Fruit fly (Drosophila melanogaster): ENCODE data around the gene CG10237.

CG10237 gene

DNA sequence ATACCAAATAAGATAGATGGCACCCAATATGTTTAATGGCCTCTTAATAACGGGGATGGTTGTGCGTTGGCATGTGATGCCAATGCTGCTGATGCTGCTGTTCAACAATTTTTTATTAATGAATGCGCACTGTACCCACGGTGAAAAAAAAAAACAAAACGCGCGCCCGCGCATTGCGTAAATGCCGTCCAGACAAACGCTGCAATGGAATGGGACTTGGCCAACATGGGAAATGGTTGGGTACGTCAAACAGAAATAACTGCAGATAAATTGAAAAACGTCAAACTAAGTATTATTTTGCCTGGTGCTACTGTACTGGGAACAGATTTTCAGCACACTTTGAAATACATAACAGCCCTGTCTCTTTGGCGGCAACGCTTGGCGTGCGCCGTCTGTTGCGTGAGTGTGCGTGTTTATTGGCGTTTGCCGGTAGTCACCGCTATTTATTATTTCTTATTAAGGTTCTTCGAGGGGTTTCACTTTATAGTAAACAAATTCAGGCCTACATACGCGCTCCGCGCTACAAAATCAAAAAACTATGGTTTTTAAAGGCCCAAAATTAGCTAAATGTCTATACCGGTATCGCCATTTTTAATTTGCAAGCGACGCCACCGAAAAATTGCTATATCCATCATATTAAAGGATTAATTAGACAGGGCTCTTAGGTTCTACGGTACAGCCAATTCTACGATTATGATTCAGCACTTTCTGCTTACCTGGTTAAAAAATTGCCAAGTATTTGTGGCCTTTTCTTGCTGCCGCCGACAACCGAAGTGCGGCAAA, 10.2 kb upstream of the CG10237 start (continued):
- no peak for TF ChIP-seq ash1 (GFP tag; optimal IDR thresholded peaks at IDR 0.05)
- TF ChIP-seq jumu (GFP tag; optimal IDR thresholded peaks at IDR 0.05) = peak; percentile 35
- no peak for TF ChIP-seq CG12942 (GFP tag; optimal IDR thresholded peaks at IDR 0.05)
- TF ChIP-seq bsh (GFP tag; optimal IDR thresholded peaks at IDR 0.05) = peak in 1 of 2 experiments; percentile 13
- TF ChIP-seq Meics (GFP tag; optimal IDR thresholded peaks at IDR 0.05) = peak; percentile 23
- TF ChIP-seq Optix (GFP tag; IDR thresholded peaks at IDR 0.05) = no peak
- no peak for TF ChIP-seq esg (GFP tag; conservative IDR thresholded peaks at IDR 0.05)
- TF ChIP-seq Ravus (GFP tag; IDR thresholded peaks at IDR 0.05) = no peak
- TF ChIP-seq dysf (GFP tag; IDR thresholded peaks at IDR 0.05) = peak; percentile 54; the same call in 2 of the 3 replicates
- TF ChIP-seq CG1647 (GFP tag; optimal IDR thresholded peaks at IDR 0.05) = no peak
- TF ChIP-seq br (optimal IDR thresholded peaks at IDR 0.05) = no peak
- peak; percentile 56 for TF ChIP-seq sisA (GFP tag; IDR thresholded peaks at IDR 0.05)
- no peak for TF ChIP-seq Dfd (GFP tag; optimal IDR thresholded peaks at IDR 0.05)
- no peak for TF ChIP-seq CG30431 (GFP tag; optimal IDR thresholded peaks at IDR 0.05)
- TF ChIP-seq CG13296 (GFP tag; optimal IDR thresholded peaks at IDR 0.05) = peak; percentile 2
- TF ChIP-seq CG4360 (GFP tag; IDR thresholded peaks at IDR 0.05) = no peak
- no peak for TF ChIP-seq CG12659 (GFP tag; optimal IDR thresholded peaks at IDR 0.05)
- TF ChIP-seq crc (GFP tag; optimal IDR thresholded peaks at IDR 0.05) = no peak
- TF ChIP-seq trh (GFP tag; optimal IDR thresholded peaks at IDR 0.05) = no peak
- TF ChIP-seq Hr51 (GFP tag; optimal IDR thresholded peaks at IDR 0.05) = peak in 1 of 2 experiments; percentile 20
- TF ChIP-seq CG12155 (GFP tag; optimal IDR thresholded peaks at IDR 0.05) = no peak
- TF ChIP-seq CG1529 (GFP tag; optimal IDR thresholded peaks at IDR 0.05) = no peak
- no peak for TF ChIP-seq Jarid2 (GFP tag; optimal IDR thresholded peaks at IDR 0.05)
- TF ChIP-seq CG17361 (GFP tag; IDR thresholded peaks at IDR 0.05) = no peak
- no peak for TF ChIP-seq CG31365 (tag; optimal IDR thresholded peaks at IDR 0.05)
- no peak for TF ChIP-seq Neu2 (GFP tag; optimal IDR thresholded peaks at IDR 0.05; ENCODE audit: borderline replicate concordance)
- no peak for TF ChIP-seq CG31224 (GFP tag; IDR thresholded peaks at IDR 0.05)
- no peak for TF ChIP-seq CG14710 (tag; optimal IDR thresholded peaks at IDR 0.05)
- TF ChIP-seq unpg (GFP tag; optimal IDR thresholded peaks at IDR 0.05) = peak; percentile 23
- no peak for TF ChIP-seq psq (GFP tag; optimal IDR thresholded peaks at IDR 0.05)
- peak; percentile 22 for TF ChIP-seq az2 (GFP tag; optimal IDR thresholded peaks at IDR 0.05)
- TF ChIP-seq ERR (GFP tag; optimal IDR thresholded peaks at IDR 0.05) = no peak
- 0 out of 2 replicates have a peak, but pooled peaks have one; percentile 29 for TF ChIP-seq sob (GFP tag; IDR thresholded peaks at IDR 0.05)
- no peak for TF ChIP-seq exex (tag; optimal IDR thresholded peaks at IDR 0.05)
- 0 out of 2 replicates have a peak, but pooled peaks have one; percentile 33 for TF ChIP-seq CG4730 (GFP tag; IDR thresholded peaks at IDR 0.05)
- peak; percentile 22 to 51 for TF ChIP-seq Pdp1 (GFP tag; optimal IDR thresholded peaks at IDR 0.05)
- TF ChIP-seq CG2875 (GFP tag; optimal IDR thresholded peaks at IDR 0.05) = no peak
- no peak for TF ChIP-seq CG12219 (GFP tag; optimal IDR thresholded peaks at IDR 0.05)
- TF ChIP-seq CG17385 (GFP tag; optimal IDR thresholded peaks at IDR 0.05) = no peak
- TF ChIP-seq ro (GFP tag; IDR thresholded peaks at IDR 0.05) = no peak
- TF ChIP-seq CG7963 (GFP tag; IDR thresholded peaks at IDR 0.05; ENCODE audit: partially characterized antibody) = 0 out of 3 replicates have a peak, but pooled peaks have one; percentile 17
- no peak for TF ChIP-seq CG10462 (GFP tag; optimal IDR thresholded peaks at IDR 0.05)
- no peak for TF ChIP-seq croc (GFP tag; conservative IDR thresholded peaks at IDR 0.05)
- TF ChIP-seq ttk (GFP tag; IDR thresholded peaks at IDR 0.05) = no peak
- no peak for TF ChIP-seq nau (GFP tag; optimal IDR thresholded peaks at IDR 0.05)
- no peak for TF ChIP-seq CG6765 (GFP tag; optimal IDR thresholded peaks at IDR 0.05)
- TF ChIP-seq HmgZ (tag; optimal IDR thresholded peaks at IDR 0.05) = no peak
- TF ChIP-seq mam (GFP tag; optimal IDR thresholded peaks at IDR 0.05) = peak; percentile 36
- no peak for TF ChIP-seq dati (GFP tag; IDR thresholded peaks at IDR 0.05)
- TF ChIP-seq CG2199 (GFP tag; IDR thresholded peaks at IDR 0.05) = no peak
